Fruit fly (Drosophila melanogaster) whole organism, embryonic: ENCODE measurements around the gene cue.
A peak's percentile ranks its signal among the peaks of the same experiment; 100 is the strongest.

Experiments
- CG12219 ChIP-seq: fragments of 200-800 bp; sonication (Bioruptor generic); optimal IDR thresholded peaks from 3 replicates; lab custom pipeline; 2018; ENCODE audit warnings: missing biosample characterization, mild to moderate bottlenecking, missing genetic modification characterization
- CG12659 ChIP-seq: fragments of 200-800 bp; sonication (Bioruptor generic); optimal IDR thresholded peaks from 3 replicates; lab custom pipeline; 2017; ENCODE audit warnings: mild to moderate bottlenecking, missing biosample characterization, missing genetic modification reagents, missing genetic modification characterization
- CG12769 ChIP-seq: fragments of 200-800 bp; sonication (Bioruptor generic); optimal IDR thresholded peaks from 2 replicates; lab custom pipeline; 2019; ENCODE audit warnings: missing biosample characterization, mild to moderate bottlenecking, missing genetic modification characterization, moderate library complexity
- CG13624 ChIP-seq: fragments of 200-800 bp; sonication (Bioruptor generic); optimal IDR thresholded peaks from 2 replicates; lab custom pipeline; 2016; ENCODE audit warnings: missing biosample characterization, missing genetic modification characterization
- CG15011 ChIP-seq: fragments of 200-800 bp; sonication (Bioruptor generic); optimal IDR thresholded peaks from 3 replicates; lab custom pipeline; 2018; ENCODE audit warnings: missing biosample characterization, mild to moderate bottlenecking, missing genetic modification characterization
- CG1603 ChIP-seq: fragments of 200-800 bp; sonication (Bioruptor generic); optimal IDR thresholded peaks from 2 replicates; lab custom pipeline; 2019; ENCODE audit warnings: missing biosample characterization, mild to moderate bottlenecking, missing genetic modification characterization, moderate library complexity
- CG16813 ChIP-seq: fragments of 200-800 bp; sonication (Bioruptor generic); IDR thresholded peaks from 3 replicates; pipeline ENCODE4 v1.3.6; 2022; ENCODE audit warnings: missing biosample characterization, missing genetic modification characterization; ENCODE audit not compliant: partially characterized antibody
- CG16863 ChIP-seq: fragments of 200-800 bp; sonication (Bioruptor generic); optimal IDR thresholded peaks from 3 replicates; lab custom pipeline; 2016; ENCODE audit warnings: missing biosample characterization, missing genetic modification characterization
- CG17802 ChIP-seq: fragments of 200-800 bp; sonication (Bioruptor generic); optimal IDR thresholded peaks from 2 replicates; lab custom pipeline; 2018; ENCODE audit warnings: missing biosample characterization, mild to moderate bottlenecking, missing genetic modification characterization, moderate library complexity
- CG1792 ChIP-seq: fragments of 200-800 bp; sonication (Bioruptor generic); optimal IDR thresholded peaks from 2 replicates; lab custom pipeline; 2016; ENCODE audit warnings: missing biosample characterization, missing genetic modification characterization
- CG18262 ChIP-seq: fragments of 200-800 bp; optimal IDR thresholded peaks from 3 replicates; lab custom pipeline; 2019; ENCODE audit warnings: missing biosample characterization, mild to moderate bottlenecking, missing genetic modification characterization, moderate library complexity
- CG2199 ChIP-seq: fragments of 200-800 bp; sonication (Bioruptor generic); IDR thresholded peaks from 3 replicates; pipeline ENCODE4 v1.3.6; 2022; ENCODE audit warnings: missing biosample characterization, missing genetic modification characterization
- CG2875 ChIP-seq: fragments of 200-800 bp; sonication (Bioruptor generic); optimal IDR thresholded peaks from 2 replicates; lab custom pipeline; 2017; ENCODE audit warnings: missing biosample characterization, mild to moderate bottlenecking, missing genetic modification characterization, missing genetic modification reagents
- CG32772 ChIP-seq: fragments of 200-800 bp; sonication (Bioruptor generic); IDR thresholded peaks from 2 replicates; pipeline ENCODE4 v1.3.6; 2022; ENCODE audit warnings: missing biosample characterization, missing genetic modification characterization
- CG43689 ChIP-seq: fragments of 200-800 bp; sonication (Bioruptor generic); IDR thresholded peaks from 2 replicates; pipeline ENCODE4 v1.3.6; 2022; ENCODE audit warnings: missing biosample characterization, missing genetic modification characterization
- CG4404 ChIP-seq: fragments of 200-800 bp; sonication (Bioruptor generic); IDR thresholded peaks from 2 replicates; pipeline ENCODE4 v1.3.6; 2022; ENCODE audit warnings: missing biosample characterization, missing genetic modification characterization
- CG4730 ChIP-seq: fragments of 200-800 bp; sonication (Bioruptor generic); IDR thresholded peaks from 2 replicates; pipeline ENCODE4 v1.3.6; 2022; ENCODE audit warnings: missing biosample characterization, missing genetic modification characterization
- CG7745 ChIP-seq: fragments of 200-800 bp; sonication (Bioruptor generic); optimal IDR thresholded peaks from 2 replicates; lab custom pipeline; 2018; ENCODE audit warnings: missing biosample characterization, mild to moderate bottlenecking, missing genetic modification characterization, moderate library complexity
- CG7987 ChIP-seq: fragments of 200-800 bp; sonication (Bioruptor generic); optimal IDR thresholded peaks from 2 replicates; lab custom pipeline; 2018; ENCODE audit warnings: missing biosample characterization, mild to moderate bottlenecking, missing genetic modification characterization, moderate library complexity
- CG9437 ChIP-seq: fragments of 200-800 bp; sonication (Bioruptor generic); optimal IDR thresholded peaks from 2 replicates; lab custom pipeline; 2018; ENCODE audit warnings: missing biosample characterization, mild to moderate bottlenecking, missing genetic modification characterization
- CG9876 ChIP-seq: fragments of 200-800 bp; sonication (Bioruptor generic); optimal IDR thresholded peaks from 2 replicates; lab custom pipeline; 2016; ENCODE audit warnings: missing biosample characterization, missing genetic modification characterization
- D19A ChIP-seq: fragments of 200-800 bp; optimal IDR thresholded peaks from 3 replicates; lab custom pipeline; 2019; ENCODE audit warnings: missing biosample characterization, mild to moderate bottlenecking, missing genetic modification characterization, moderate library complexity
- Dip3 ChIP-seq: fragments of 200-800 bp; sonication (Bioruptor generic); optimal IDR thresholded peaks from 3 replicates; lab custom pipeline; 2016; ENCODE audit warnings: missing biosample characterization, missing genetic modification characterization
- ERR ChIP-seq: fragments of 200-800 bp; sonication (Bioruptor generic); optimal IDR thresholded peaks from 2 replicates; lab custom pipeline; 2016; ENCODE audit warnings: missing biosample characterization, missing genetic modification characterization
- Gsc ChIP-seq: fragments of 200-800 bp; sonication (Bioruptor generic); IDR thresholded peaks from 2 replicates; pipeline ENCODE4 v1.3.6; 2022; ENCODE audit warnings: missing biosample characterization, missing genetic modification characterization
- HHEX ChIP-seq: fragments of 200-800 bp; sonication (Bioruptor generic); optimal IDR thresholded peaks from 3 replicates; lab custom pipeline; 2017; ENCODE audit warnings: missing biosample characterization, mild to moderate bottlenecking, missing genetic modification characterization, missing genetic modification reagents
- Hand ChIP-seq: fragments of 200-800 bp; sonication (Bioruptor generic); optimal IDR thresholded peaks from 2 replicates; lab custom pipeline; 2017; ENCODE audit warnings: mild to moderate bottlenecking, missing biosample characterization, missing genetic modification reagents, missing genetic modification characterization
- Hr39 ChIP-seq: fragments of >200 bp; optimal IDR thresholded peaks from 2 replicates; lab custom pipeline; 2017
- Neu2 ChIP-seq: fragments of 200-800 bp; sonication (Bioruptor generic); optimal IDR thresholded peaks from 3 replicates; lab custom pipeline; 2016; ENCODE audit warnings: missing biosample characterization, missing genetic modification characterization, borderline replicate concordance
- Nf-YB ChIP-seq: fragments of 200-800 bp; sonication (Bioruptor generic); optimal IDR thresholded peaks from 3 replicates; lab custom pipeline; 2019; ENCODE audit warnings: missing biosample characterization, mild to moderate bottlenecking, missing genetic modification characterization, moderate library complexity
- Poxn ChIP-seq: fragments of 200-800 bp; sonication (Bioruptor generic); IDR thresholded peaks from 2 replicates; pipeline ENCODE4 v1.3.6; 2022; ENCODE audit warnings: missing biosample characterization, missing genetic modification characterization
- Ravus ChIP-seq: fragments of 200-800 bp; sonication (Bioruptor generic); IDR thresholded peaks from 2 replicates; pipeline ENCODE4 v1.3.6; 2022; ENCODE audit warnings: missing biosample characterization, missing genetic modification characterization
- Rx ChIP-seq: fragments of 200-800 bp; sonication (Bioruptor generic); IDR thresholded peaks from 2 replicates; pipeline ENCODE4 v1.3.6; 2022; ENCODE audit warnings: missing biosample characterization, missing genetic modification characterization
- Six4 ChIP-seq: fragments of 200-800 bp; sonication (Bioruptor generic); optimal IDR thresholded peaks from 2 replicates; lab custom pipeline; 2016; ENCODE audit warnings: missing biosample characterization, missing genetic modification characterization
- Usf ChIP-seq: fragments of 200-800 bp; sonication (Bioruptor generic); optimal IDR thresholded peaks from 2 replicates; lab custom pipeline; 2017; ENCODE audit warnings: missing genotype, missing biosample characterization, missing genetic modification characterization
- chm ChIP-seq: fragments of 200-800 bp; sonication (Bioruptor generic); IDR thresholded peaks from 2 replicates; pipeline ENCODE4 v1.3.6; 2022; ENCODE audit warnings: missing biosample characterization, missing genetic modification characterization
- dm ChIP-seq: fragments of 200-800 bp; sonication (Bioruptor generic); optimal IDR thresholded peaks from 3 replicates; lab custom pipeline; 2016; ENCODE audit warnings: missing biosample characterization, missing genetic modification characterization
- grau ChIP-seq: fragments of 200-800 bp; optimal IDR thresholded peaks from 3 replicates; lab custom pipeline; 2019; ENCODE audit warnings: missing biosample characterization, mild to moderate bottlenecking, missing genetic modification characterization, moderate library complexity
- hkb ChIP-seq, 2 experiments: fragments of 200-800 bp in 1 of 2; fragments of >200 bp in 1 of 2; sonication (Bioruptor generic) in 1 of 2; IDR thresholded peaks in 1 of 2; optimal IDR thresholded peaks in 1 of 2; 2 replicates each; pipeline versions ENCODE4 v1.3.6 to Lab custom; 2017 to 2022; ENCODE audit warnings: missing biosample characterization in 1 of 2, missing genetic modification characterization in 1 of 2
- maf-S ChIP-seq: fragments of 200-800 bp; sonication (Bioruptor generic); optimal IDR thresholded peaks from 2 replicates; lab custom pipeline; 2016; ENCODE audit warnings: missing biosample characterization, missing genetic modification characterization
- oc ChIP-seq: fragments of 200-800 bp; sonication (Bioruptor generic); optimal IDR thresholded peaks from 2 replicates; lab custom pipeline; 2018; ENCODE audit warnings: missing biosample characterization, mild to moderate bottlenecking, missing genetic modification characterization, moderate library complexity
- psq ChIP-seq: fragments of 200-800 bp; sonication (Bioruptor generic); optimal IDR thresholded peaks from 2 replicates; lab custom pipeline; 2017; ENCODE audit warnings: missing biosample characterization, missing genetic modification characterization
- row ChIP-seq: fragments of 200-800 bp; sonication (Bioruptor generic); IDR thresholded peaks from 3 replicates; pipeline ENCODE4 v1.3.6; 2022; ENCODE audit warnings: missing biosample characterization, missing genetic modification characterization
- shn ChIP-seq: fragments of 200-800 bp; sonication (Bioruptor generic); optimal IDR thresholded peaks from 3 replicates; lab custom pipeline; 2016; ENCODE audit warnings: missing biosample characterization, missing genetic modification characterization
- slbo ChIP-seq: fragments of 200-800 bp; sonication (Bioruptor generic); IDR thresholded peaks from 2 replicates; pipeline ENCODE4 v1.3.6; 2022; ENCODE audit warnings: missing biosample characterization, missing genetic modification characterization
- sob ChIP-seq: fragments of 200-800 bp; sonication (Bioruptor generic); IDR thresholded peaks from 2 replicates; pipeline ENCODE4 v1.3.6; 2022; ENCODE audit warnings: missing biosample characterization, missing genetic modification characterization
- sqz ChIP-seq: fragments of 200-800 bp; sonication (Bioruptor generic); optimal IDR thresholded peaks from 3 replicates; lab custom pipeline; 2018; ENCODE audit warnings: missing biosample characterization, mild to moderate bottlenecking, missing genetic modification characterization
- tgo ChIP-seq: fragments of 200-800 bp; sonication (Bioruptor generic); IDR thresholded peaks from 3 replicates; pipeline ENCODE4 v1.3.6; 2022; ENCODE audit warnings: missing biosample characterization, missing genetic modification characterization
- tup ChIP-seq: fragments of 200-800 bp; sonication (Bioruptor generic); optimal IDR thresholded peaks from 2 replicates; lab custom pipeline; 2016; ENCODE audit warnings: missing biosample characterization, mild to moderate bottlenecking, missing genetic modification characterization, moderate library complexity
- unpg ChIP-seq: fragments of 200-800 bp; sonication (Bioruptor generic); optimal IDR thresholded peaks from 3 replicates; lab custom pipeline; 2018; ENCODE audit warnings: missing biosample characterization, mild to moderate bottlenecking, missing genetic modification characterization, moderate library complexity

cue gene

DNA sequence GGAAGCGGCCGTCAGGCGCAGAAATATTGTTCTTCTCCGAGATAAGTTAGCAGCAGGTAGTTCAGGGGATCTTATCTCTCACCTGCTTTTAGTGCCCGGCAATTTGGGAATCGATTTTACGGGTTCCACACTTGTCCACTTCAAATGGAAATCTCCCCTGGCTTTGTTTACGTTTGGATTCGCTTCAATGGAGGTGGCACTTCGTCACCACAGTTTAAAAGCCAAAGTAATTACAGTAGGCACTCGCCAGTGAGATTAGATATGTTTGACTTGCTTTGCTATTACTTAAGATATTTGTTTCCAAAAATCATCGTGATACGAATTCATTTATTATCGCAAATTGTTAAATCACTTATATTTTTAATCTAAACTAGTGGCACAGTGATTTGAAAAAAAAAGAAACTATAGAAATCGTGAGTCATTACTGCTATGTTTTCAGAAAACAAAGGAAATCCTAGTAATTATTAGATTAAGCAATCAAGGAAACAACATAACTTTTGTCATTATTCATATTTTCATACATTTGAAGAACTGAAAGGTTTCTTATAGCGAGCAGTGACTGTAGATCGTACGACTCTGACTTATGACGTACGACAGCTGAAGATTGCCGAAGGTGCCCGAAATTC, 31.4 kb upstream of the cue start (continued):
- TF ChIP-seq CG15011 (peak; percentile 65), Usf (GFP tag; lab: Kevin White, UChicago) (peak; percentile 55), tgo (GFP tag; lab: Robert Waterston, UW) (peak; percentile 45; the same call in 1 of the 3 replicates), hkb (optimal IDR thresholded peaks at IDR 0.05; lab: Kevin White, UChicago) (no peak), hkb (GFP tag; IDR thresholded peaks at IDR 0.05; lab: Robert Waterston, UW) (peak; percentile 48; the same call in 1 of the 2 replicates), CG1603 (tag; lab: Kevin White, UChicago) (no peak), Gsc (GFP tag; lab: Robert Waterston, UW) (no peak), CG43689 (GFP tag; lab: Robert Waterston, UW) (no peak), CG7987 (no peak), chm (GFP tag; lab: Robert Waterston, UW) (no peak), CG13624 (peak; percentile 62), Ravus (GFP tag; lab: Robert Waterston, UW) (0 out of 2 replicates have a peak, but pooled peaks have one; percentile 0), Nf-YB (GFP tag; lab: Kevin White, UChicago) (peak; percentile 20), CG9876 (GFP tag; lab: Kevin White, UChicago) (no peak), grau (tag; lab: Kevin White, UChicago) (peak; percentile 95), tup (GFP tag; lab: Kevin White, UChicago) (no peak), oc (no peak), Rx (GFP tag; lab: Robert Waterston, UW) (0 out of 2 replicates have a peak, but pooled peaks have one; percentile 13), CG9437 (peak; percentile 44), CG12659 (GFP tag; lab: Kevin White, UChicago) (peak; percentile 52), sob (GFP tag; lab: Robert Waterston, UW) (peak; percentile 27; the same call in 1 of the 2 replicates), CG2875 (GFP tag; lab: Kevin White, UChicago) (no peak), CG17802 (tag; lab: Kevin White, UChicago) (no peak), CG16863 (GFP tag; lab: Kevin White, UChicago) (peak; percentile 57), CG12769 (peak; percentile 33), Hand (GFP tag; lab: Kevin White, UChicago) (peak; percentile 67), CG32772 (GFP tag; lab: Robert Waterston, UW) (0 out of 2 replicates have a peak, but pooled peaks have one; percentile 11), Six4 (GFP tag; lab: Kevin White, UChicago) (no peak), sqz (peak; percentile 27), CG18262 (tag; lab: Kevin White, UChicago) (peak; percentile 53), shn (GFP tag; lab: Kevin White, UChicago) (peak; percentile 64), row (GFP tag; lab: Robert Waterston, UW) (peak; percentile 78), dm (GFP tag; lab: Kevin White, UChicago) (no peak), D19A (tag; lab: Kevin White, UChicago) (peak; percentile 34), ERR (GFP tag; lab: Kevin White, UChicago) (peak; percentile 19), CG2199 (GFP tag; lab: Robert Waterston, UW) (no peak), Dip3 (peak; percentile 65), CG4404 (peak; percentile 43; the same call in 1 of the 2 replicates), Poxn (GFP tag; lab: Robert Waterston, UW) (no peak), CG1792 (no peak), slbo (GFP tag; lab: Robert Waterston, UW) (peak; percentile 73), CG7745 (tag; lab: Kevin White, UChicago) (no peak), CG4730 (GFP tag; lab: Robert Waterston, UW) (no peak), CG12219 (GFP tag; lab: Kevin White, UChicago) (no peak), unpg (GFP tag; lab: Kevin White, UChicago) (peak; percentile 50), Neu2 (GFP tag; lab: Kevin White, UChicago) (no peak), CG16813 (GFP tag; lab: Robert Waterston, UW) (no peak), HHEX (GFP tag; lab: Kevin White, UChicago) (peak; percentile 59), maf-S (peak; percentile 19), Hr39 (no peak), psq (GFP tag; lab: Kevin White, UChicago) (no peak)
